Worm (Caenorhabditis elegans) whole organism, mixed stage, embryonic: ENCODE data around the gene F01D4.5.

Experiments used
- M03D4.4 ChIP-seq: sonication (generic microtip); optimal IDR thresholded peaks from 2 replicates; lab custom pipeline; 2017; ENCODE audit warnings: mild to moderate bottlenecking, missing genetic modification characterization, missing compliant biosample characterization
- bed-3 ChIP-seq: fragments of 200-800 bp; sonication (Bioruptor generic); optimal IDR thresholded peaks from 3 replicates; lab custom pipeline; 2018; ENCODE audit warnings: mild to moderate bottlenecking, missing genetic modification characterization, moderate library complexity, missing compliant biosample characterization
- blmp-1 ChIP-seq: fragments of 150-350 bp; optimal IDR thresholded peaks from 2 replicates; lab custom pipeline; 2014; ENCODE audit warnings: missing biosample characterization, missing genetic modification characterization
- ceh-39 ChIP-seq: fragments of 150-350 bp; optimal IDR thresholded peaks from 2 replicates; lab custom pipeline; 2014; ENCODE audit warnings: missing biosample characterization, missing genetic modification characterization
- ceh-43 ChIP-seq: fragments of 200-800 bp; sonication (Bioruptor generic); optimal IDR thresholded peaks from 2 replicates; lab custom pipeline; 2018; ENCODE audit warnings: mild to moderate bottlenecking, missing genetic modification characterization, moderate library complexity, missing compliant biosample characterization
- ceh-83 ChIP-seq: fragments of 200-800 bp; sonication (Bioruptor generic); optimal IDR thresholded peaks from 2 replicates; lab custom pipeline; 2018; ENCODE audit warnings: mild to moderate bottlenecking, missing genetic modification characterization, missing compliant biosample characterization
- drap-1 ChIP-seq: fragments of 200-800 bp; sonication (Bioruptor generic); optimal IDR thresholded peaks from 3 replicates; lab custom pipeline; 2018; ENCODE audit warnings: mild to moderate bottlenecking, missing genetic modification characterization, missing compliant biosample characterization
- elt-1 ChIP-seq: sonication (generic microtip); optimal IDR thresholded peaks from 2 replicates; lab custom pipeline; 2017; ENCODE audit warnings: missing genetic modification characterization, mild to moderate bottlenecking, missing compliant biosample characterization, antibody characterized with exemption, moderate library complexity, borderline replicate concordance; ENCODE audit not compliant: insufficient read depth
- elt-3 ChIP-seq: fragments of 150-350 bp; optimal IDR thresholded peaks from 2 replicates; lab custom pipeline; 2014; ENCODE audit warnings: missing biosample characterization, missing genetic modification characterization
- ham-2 ChIP-seq: fragments of 200-800 bp; sonication (Bioruptor generic); optimal IDR thresholded peaks from 2 replicates; lab custom pipeline; 2018; ENCODE audit warnings: mild to moderate bottlenecking, missing genetic modification characterization, missing compliant biosample characterization
- hlh-1 ChIP-seq: fragments of 150-350 bp; optimal IDR thresholded peaks from 2 replicates; lab custom pipeline; 2014; ENCODE audit warnings: missing biosample characterization, missing genetic modification reagents, missing genetic modification characterization
- lin-13 ChIP-seq: fragments of 150-350 bp; optimal IDR thresholded peaks from 2 replicates; lab custom pipeline; 2014; ENCODE audit warnings: missing biosample characterization, missing genetic modification characterization
- lin-32 ChIP-seq: fragments of 200-800 bp; sonication (Bioruptor generic); optimal IDR thresholded peaks from 2 replicates; lab custom pipeline; 2018; ENCODE audit warnings: mild to moderate bottlenecking, missing genetic modification characterization, missing compliant biosample characterization
- lsy-2 ChIP-seq: fragments of 150-350 bp; optimal IDR thresholded peaks from 2 replicates; lab custom pipeline; 2014; ENCODE audit warnings: missing biosample characterization, missing genetic modification characterization
- mab-5 ChIP-seq: fragments of 150-350 bp; optimal IDR thresholded peaks from 2 replicates; lab custom pipeline; 2014; ENCODE audit warnings: missing biosample characterization, missing genetic modification characterization
- mep-1 ChIP-seq: fragments of 150-350 bp; optimal IDR thresholded peaks from 2 replicates; lab custom pipeline; 2017; ENCODE audit warnings: missing biosample characterization, missing genetic modification reagents, missing genetic modification characterization, inconsistent platforms
- mls-2 ChIP-seq: sonication (generic microtip); optimal IDR thresholded peaks from 2 replicates; lab custom pipeline; 2016; ENCODE audit warnings: mild to moderate bottlenecking, missing genetic modification characterization, moderate library complexity, missing compliant biosample characterization
- nhr-12 ChIP-seq: fragments of 150-350 bp; optimal IDR thresholded peaks from 2 replicates; lab custom pipeline; 2014; ENCODE audit warnings: missing biosample characterization, missing genetic modification characterization
- nhr-2 ChIP-seq: fragments of 150-350 bp; optimal IDR thresholded peaks from 2 replicates; lab custom pipeline; 2014; ENCODE audit warnings: missing biosample characterization, missing genetic modification characterization
- nhr-237 ChIP-seq: fragments of 150-350 bp; optimal IDR thresholded peaks from 2 replicates; lab custom pipeline; 2014; ENCODE audit warnings: missing biosample characterization, missing genetic modification characterization
- nhr-28 ChIP-seq: fragments of 150-350 bp; optimal IDR thresholded peaks from 2 replicates; lab custom pipeline; 2014; ENCODE audit warnings: missing biosample characterization, missing genetic modification characterization
- nhr-76 ChIP-seq: sonication (generic microtip); optimal IDR thresholded peaks from 2 replicates; lab custom pipeline; 2017; ENCODE audit warnings: missing biosample characterization, missing genetic modification characterization
- pha-4 ChIP-seq: fragments of 150-350 bp; optimal IDR thresholded peaks from 2 replicates; lab custom pipeline; 2018; ENCODE audit warnings: missing biosample characterization, missing genetic modification reagents, missing genetic modification characterization
- sem-2 ChIP-seq: fragments of 200-800 bp; sonication (Bioruptor generic); optimal IDR thresholded peaks from 2 replicates; lab custom pipeline; 2018; ENCODE audit warnings: mild to moderate bottlenecking, missing genetic modification characterization, missing compliant biosample characterization
- snpc-4 ChIP-seq: fragments of 150-350 bp; optimal IDR thresholded peaks from 2 replicates; lab custom pipeline; 2014; ENCODE audit warnings: missing biosample characterization, missing genetic modification characterization
- sptf-1 ChIP-seq: sonication (generic microtip); optimal IDR thresholded peaks from 2 replicates; lab custom pipeline; 2017; ENCODE audit warnings: mild to moderate bottlenecking, missing genetic modification characterization, moderate library complexity, missing compliant biosample characterization
- tbx-8 ChIP-seq: fragments of 200-800 bp; sonication (Bioruptor generic); optimal IDR thresholded peaks from 2 replicates; lab custom pipeline; 2018; ENCODE audit warnings: mild to moderate bottlenecking, missing genetic modification characterization, moderate library complexity, missing compliant biosample characterization
- unc-120 ChIP-seq: sonication (generic microtip); optimal IDR thresholded peaks from 2 replicates; lab custom pipeline; 2017; ENCODE audit warnings: missing genetic modification characterization, missing compliant biosample characterization; ENCODE audit not compliant: poor library complexity, severe bottlenecking
- unc-39 ChIP-seq: fragments of 150-350 bp; optimal IDR thresholded peaks from 2 replicates; lab custom pipeline; 2014; ENCODE audit warnings: missing biosample characterization, missing genetic modification characterization
- unc-62 ChIP-seq: fragments of 150-350 bp; optimal IDR thresholded peaks from 2 replicates; lab custom pipeline; 2014; ENCODE audit warnings: missing biosample characterization, missing genetic modification reagents, missing genetic modification characterization
- zip-8 ChIP-seq: fragments of 150-350 bp; optimal IDR thresholded peaks from 2 replicates; lab custom pipeline; 2014; ENCODE audit warnings: missing biosample characterization, missing genetic modification characterization
- ztf-11 ChIP-seq: fragments of 150-350 bp; optimal IDR thresholded peaks from 2 replicates; lab custom pipeline; 2014; ENCODE audit warnings: missing biosample characterization, missing genetic modification characterization

F01D4.5 gene

DNA sequence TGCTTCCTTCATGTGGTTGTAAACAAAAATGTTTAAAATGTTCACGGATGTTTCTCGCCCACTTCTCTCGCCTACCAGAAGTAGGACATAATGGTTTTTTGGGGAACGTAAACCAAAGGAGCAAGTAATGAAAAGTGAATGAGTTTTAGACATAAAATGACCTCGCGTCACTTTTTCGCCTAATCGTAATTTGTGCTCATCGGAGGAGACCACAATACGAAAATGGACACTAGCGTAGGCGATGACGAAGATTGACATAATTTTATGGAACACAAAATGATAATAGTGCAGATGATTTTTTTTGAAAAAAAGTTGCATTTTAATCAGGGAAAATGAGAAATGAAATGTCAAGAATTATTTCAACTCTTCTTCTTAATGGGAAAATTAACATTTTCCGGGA is 14.8 kb downstream of the F01D4.5 start:
- TF ChIP-seq ceh-39 (tag; lab: Kevin White, UChicago), result no peak
- no peak for TF ChIP-seq ceh-43
- no peak for TF ChIP-seq nhr-28
- TF ChIP-seq lin-32 (GFP tag; lab: Kevin White, UChicago), result no peak
- no peak for TF ChIP-seq nhr-2 (tag; lab: Kevin White, UChicago)
- no peak for TF ChIP-seq unc-62 (GFP tag; lab: Kevin White, UChicago)
- TF ChIP-seq nhr-76 (tag; lab: Kevin White, UChicago), result no peak
- no peak for TF ChIP-seq ham-2
- TF ChIP-seq pha-4 (tag; lab: Kevin White, UChicago), result no peak
- TF ChIP-seq blmp-1 (tag; lab: Kevin White, UChicago), result no peak

DNA sequence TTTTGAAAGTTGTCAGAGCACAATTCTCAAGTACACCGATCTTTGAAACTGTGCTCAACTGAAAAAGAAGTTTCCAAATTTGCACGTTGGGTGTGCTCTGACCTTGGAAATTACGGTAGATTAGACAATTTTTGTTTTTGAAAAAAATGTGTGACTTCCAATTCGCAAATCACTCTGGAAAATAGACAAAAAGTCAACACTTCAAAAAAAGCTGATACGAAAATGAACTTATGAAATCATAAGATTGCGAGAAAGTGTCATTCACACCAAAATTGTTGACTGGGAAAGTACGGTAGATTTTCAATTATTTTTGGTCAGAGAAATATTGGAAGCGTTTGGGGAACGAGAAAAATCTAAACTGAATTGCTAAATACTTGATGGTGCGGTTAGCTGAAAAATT is 16.1 kb downstream of the F01D4.5 start:
- no peak for TF ChIP-seq ztf-11 (tag; lab: Kevin White, UChicago)
- no peak for TF ChIP-seq nhr-12 (tag; lab: Kevin White, UChicago)
- no peak for TF ChIP-seq snpc-4 (tag; lab: Kevin White, UChicago)
- no peak for TF ChIP-seq lsy-2 (tag; lab: Kevin White, UChicago)
- no peak for TF ChIP-seq hlh-1
- no peak for TF ChIP-seq bed-3
- TF ChIP-seq ham-2, result no peak
- no peak for TF ChIP-seq zip-8 (tag; lab: Kevin White, UChicago)
- TF ChIP-seq mls-2 (tag; lab: Kevin White, UChicago), result no peak
- no peak for TF ChIP-seq tbx-8 (GFP tag; lab: Kevin White, UChicago)
- TF ChIP-seq nhr-2 (tag; lab: Kevin White, UChicago), result no peak
- TF ChIP-seq lin-32 (GFP tag; lab: Kevin White, UChicago), result no peak
- no peak for TF ChIP-seq unc-62 (GFP tag; lab: Kevin White, UChicago)

ce11 chrIV:10466398-10466797 is 17.1 kb downstream of the F01D4.5 start:
- TF ChIP-seq unc-120 (tag; lab: Kevin White, UChicago) (no peak), lin-32 (GFP tag; lab: Kevin White, UChicago) (no peak), ham-2 (no peak), bed-3 (no peak), elt-1 (tag; lab: Kevin White, UChicago) (no peak), hlh-1 (no peak), nhr-12 (tag; lab: Kevin White, UChicago) (no peak), drap-1 (GFP tag; lab: Kevin White, UChicago) (no peak), ztf-11 (tag; lab: Kevin White, UChicago) (no peak), ceh-83 (GFP tag; lab: Kevin White, UChicago) (no peak), lin-13 (no peak), mab-5 (no peak), mls-2 (tag; lab: Kevin White, UChicago) (no peak), tbx-8 (GFP tag; lab: Kevin White, UChicago) (no peak)
- TF ChIP-seq, all 35 proteins: peak for 0

ce11 chrIV:10465764-10466163 is 17.7 kb downstream of the F01D4.5 start:
- TF ChIP-seq M03D4.4, result no peak
- no peak for TF ChIP-seq nhr-12 (tag; lab: Kevin White, UChicago)
- no peak for TF ChIP-seq ceh-83 (GFP tag; lab: Kevin White, UChicago)
- TF ChIP-seq unc-62 (GFP tag; lab: Kevin White, UChicago), result no peak
- TF ChIP-seq unc-39 (tag; lab: Kevin White, UChicago), result no peak

ce11 chrIV:10463987-10464638 is 19.3 kb downstream of the F01D4.5 start, which contains the start of gene ugt-43:
Gene ugt-43 (plus strand): TSS chrIV:10464588.
- TF ChIP-seq nhr-76 (tag; lab: Kevin White, UChicago) (no peak), sptf-1 (no peak), lsy-2 (tag; lab: Kevin White, UChicago) (no peak), elt-1 (tag; lab: Kevin White, UChicago) (no peak), blmp-1 (tag; lab: Kevin White, UChicago) (no peak), sem-2 (GFP tag; lab: Kevin White, UChicago) (no peak), tbx-8 (GFP tag; lab: Kevin White, UChicago) (no peak), unc-62 (GFP tag; lab: Kevin White, UChicago) (no peak), M03D4.4 (no peak), zip-8 (tag; lab: Kevin White, UChicago) (no peak), mep-1 (no peak), unc-120 (tag; lab: Kevin White, UChicago) (no peak), ceh-83 (GFP tag; lab: Kevin White, UChicago) (no peak), nhr-237 (tag; lab: Kevin White, UChicago) (no peak), ceh-43 (no peak), lin-32 (GFP tag; lab: Kevin White, UChicago) (no peak), ztf-11 (tag; lab: Kevin White, UChicago) (no peak), elt-3 (tag; lab: Kevin White, UChicago) (no peak), ceh-39 (tag; lab: Kevin White, UChicago) (no peak)
